Worm (Caenorhabditis elegans) whole organism, L2 larva: ENCODE measurements around the gene col-78.

Source experiments
- ceh-16 ChIP-seq: fragments of 150-350 bp; optimal IDR thresholded peaks from 2 replicates; lab custom pipeline; 2014; ENCODE audit warnings: missing biosample characterization, missing genetic modification characterization
- ceh-82 ChIP-seq: fragments of 150-350 bp; optimal IDR thresholded peaks from 2 replicates; lab custom pipeline; 2014; ENCODE audit warnings: missing biosample characterization, missing genetic modification characterization
- nhr-21 ChIP-seq: fragments of 150-350 bp; optimal IDR thresholded peaks from 2 replicates; lab custom pipeline; 2014; ENCODE audit warnings: missing biosample characterization, missing genetic modification characterization
- unc-39 ChIP-seq: fragments of 150-350 bp; optimal IDR thresholded peaks from 2 replicates; lab custom pipeline; 2014; ENCODE audit warnings: missing biosample characterization, missing genetic modification characterization

DNA sequence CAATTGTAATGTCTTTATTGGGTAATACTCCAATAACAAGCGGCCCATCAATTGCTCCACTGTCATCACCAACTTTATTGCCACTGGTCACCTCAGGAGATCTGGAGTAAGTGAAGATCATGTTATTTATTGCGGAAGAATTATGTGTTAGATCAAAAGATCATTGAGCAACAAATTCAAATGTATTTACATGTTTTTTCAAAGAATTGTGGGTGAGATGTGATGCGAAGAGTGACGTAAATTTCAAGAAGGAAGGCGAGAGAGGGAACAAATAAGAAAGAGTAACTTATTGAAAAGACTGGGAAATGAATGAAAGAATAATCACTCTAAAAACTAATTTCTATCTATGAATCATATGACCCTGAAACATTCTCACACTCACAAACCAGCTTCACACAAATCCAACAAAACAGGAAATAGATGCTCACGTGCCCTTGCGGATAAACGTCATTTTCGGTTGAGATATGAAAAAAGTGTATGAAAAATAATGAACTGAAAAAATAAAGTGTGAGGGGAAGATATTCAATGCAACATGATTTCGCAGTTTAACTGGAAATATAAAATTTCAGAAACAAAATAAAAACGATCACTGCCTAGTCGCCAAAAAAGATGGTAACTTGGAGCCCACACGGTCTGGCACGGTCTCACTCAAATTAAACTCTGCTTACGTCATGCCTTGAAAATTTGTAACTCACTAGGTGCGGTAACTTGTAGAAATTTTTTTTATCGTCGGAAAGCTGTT lies 31.3 kb upstream of the col-78 start:
- TF ChIP-seq ceh-16, result no peak
- no peak for TF ChIP-seq unc-39 (tag; lab: Kevin White, UChicago)
- TF ChIP-seq nhr-21 (tag; lab: Kevin White, UChicago), result no peak
- no peak for TF ChIP-seq ceh-82 (tag; lab: Kevin White, UChicago)
